Worm (Caenorhabditis elegans) whole organism, L3 larva: Measurements from ENCODE around the gene lhpp-1.

Source experiments
- R02D3.7 ChIP-seq: fragments of 150-350 bp; optimal IDR thresholded peaks from 2 replicates; lab custom pipeline; 2014; ENCODE audit warnings: missing biosample characterization, missing genetic modification characterization
- ZK546.5 ChIP-seq: sonication (generic microtip); optimal IDR thresholded peaks from 2 replicates; lab custom pipeline; 2017; ENCODE audit warnings: missing biosample characterization, missing genetic modification characterization
- aly-2 ChIP-seq: fragments of 150-350 bp; optimal IDR thresholded peaks from 2 replicates; lab custom pipeline; 2014; ENCODE audit warnings: missing biosample characterization, missing genetic modification characterization
- ama-1 ChIP-seq: fragments of 150-350 bp; optimal IDR thresholded peaks from 2 replicates; lab custom pipeline; 2018
- ceh-16 ChIP-seq: sonication (generic microtip); optimal IDR thresholded peaks from 2 replicates; lab custom pipeline; 2017; ENCODE audit warnings: missing biosample characterization, missing genetic modification characterization
- ceh-28 ChIP-seq: fragments of 150-350 bp; optimal IDR thresholded peaks from 2 replicates; lab custom pipeline; 2014; ENCODE audit warnings: missing biosample characterization, missing genetic modification reagents, missing genetic modification characterization
- ceh-82 ChIP-seq: fragments of 150-350 bp; optimal IDR thresholded peaks from 2 replicates; lab custom pipeline; 2014; ENCODE audit warnings: missing biosample characterization, missing genetic modification characterization
- ceh-9 ChIP-seq: sonication (generic microtip); optimal IDR thresholded peaks from 2 replicates; lab custom pipeline; 2018; ENCODE audit warnings: missing biosample characterization, missing genetic modification characterization
- daf-12 ChIP-seq: fragments of 150-350 bp; optimal IDR thresholded peaks from 2 replicates; lab custom pipeline; 2014; ENCODE audit warnings: missing biosample characterization, missing genetic modification reagents, missing genetic modification characterization
- egl-27 ChIP-seq: sonication (generic microtip); optimal IDR thresholded peaks from 4 replicates; lab custom pipeline; 2017; ENCODE audit warnings: missing biosample characterization, missing genetic modification reagents, missing genetic modification characterization
- elt-1 ChIP-seq: fragments of 150-350 bp; optimal IDR thresholded peaks from 2 replicates; lab custom pipeline; 2014; ENCODE audit warnings: missing biosample characterization, missing genetic modification characterization
- elt-2 ChIP-seq: sonication (generic microtip); optimal IDR thresholded peaks from 2 replicates; lab custom pipeline; 2016; ENCODE audit warnings: missing genetic modification reagents, mild to moderate bottlenecking, missing genetic modification characterization, missing compliant biosample characterization
- elt-3 ChIP-seq, 3 experiments: fragments of 150-350 bp in 1 of 3; sonication (generic microtip) in 2 of 3; optimal IDR thresholded peaks; 2 replicates in 2 of 3; 4 replicates in 1 of 3; lab custom pipeline; 2014 to 2017; ENCODE audit warnings: missing biosample characterization in 3 of 3, missing genetic modification characterization in 3 of 3
- eor-1 ChIP-seq, 2 experiments: fragments of 150-350 bp; optimal IDR thresholded peaks; 2 replicates each; lab custom pipeline; 2014 to 2018; ENCODE audit warnings: missing biosample characterization in 2 of 2, missing genetic modification characterization in 2 of 2
- fkh-10 ChIP-seq: sonication (generic microtip); optimal IDR thresholded peaks from 2 replicates; lab custom pipeline; 2017; ENCODE audit warnings: missing biosample characterization, missing genetic modification reagents, missing genetic modification characterization
- fkh-2 ChIP-seq: fragments of 150-350 bp; optimal IDR thresholded peaks from 2 replicates; lab custom pipeline; 2014; ENCODE audit warnings: missing biosample characterization, missing genetic modification reagents, missing genetic modification characterization
- fos-1 ChIP-seq: fragments of 150-350 bp; optimal IDR thresholded peaks from 2 replicates; lab custom pipeline; 2014; ENCODE audit warnings: missing biosample characterization, missing genetic modification characterization
- hmg-11 ChIP-seq: sonication (generic microtip); optimal IDR thresholded peaks from 2 replicates; lab custom pipeline; 2016; ENCODE audit warnings: missing genetic modification characterization, missing compliant biosample characterization
- jun-1 ChIP-seq: fragments of 150-350 bp; optimal IDR thresholded peaks from 2 replicates; lab custom pipeline; 2014; ENCODE audit warnings: missing biosample characterization, missing genetic modification reagents, missing genetic modification characterization
- lin-15B ChIP-seq: fragments of 150-350 bp; optimal IDR thresholded peaks from 2 replicates; lab custom pipeline; 2014; ENCODE audit warnings: missing biosample characterization, missing genetic modification characterization
- lsy-12 ChIP-seq: sonication (generic microtip); optimal IDR thresholded peaks from 2 replicates; lab custom pipeline; 2016; ENCODE audit warnings: mild to moderate bottlenecking, missing genetic modification characterization, missing compliant biosample characterization
- mdl-1 ChIP-seq: fragments of 150-350 bp; optimal IDR thresholded peaks from 2 replicates; lab custom pipeline; 2014; ENCODE audit warnings: missing biosample characterization, missing genetic modification characterization
- nfya-1 ChIP-seq: sonication (generic microtip); optimal IDR thresholded peaks from 2 replicates; lab custom pipeline; 2017; ENCODE audit warnings: missing genetic modification characterization, mild to moderate bottlenecking, missing compliant biosample characterization, antibody characterized with exemption, moderate library complexity; ENCODE audit not compliant: insufficient read depth
- nhr-11 ChIP-seq: fragments of 150-350 bp; optimal IDR thresholded peaks from 2 replicates; lab custom pipeline; 2014; ENCODE audit warnings: missing biosample characterization, missing genetic modification characterization
- nhr-23 ChIP-seq: fragments of 150-350 bp; optimal IDR thresholded peaks from 2 replicates; lab custom pipeline; 2014; ENCODE audit warnings: missing biosample characterization, missing genetic modification reagents, missing genetic modification characterization
- nhr-25 ChIP-seq: sonication (generic microtip); optimal IDR thresholded peaks from 2 replicates; lab custom pipeline; 2017; ENCODE audit warnings: missing biosample characterization, missing genetic modification characterization
- nhr-28 ChIP-seq: fragments of 150-350 bp; optimal IDR thresholded peaks from 2 replicates; lab custom pipeline; 2014; ENCODE audit warnings: missing biosample characterization, missing genetic modification characterization
- nhr-43 ChIP-seq: sonication (generic microtip); optimal IDR thresholded peaks from 2 replicates; lab custom pipeline; 2016; ENCODE audit warnings: mild to moderate bottlenecking, missing genetic modification characterization, missing compliant biosample characterization; ENCODE audit not compliant: poor library complexity, severe bottlenecking
- nhr-67 ChIP-seq: fragments of 150-350 bp; optimal IDR thresholded peaks from 2 replicates; lab custom pipeline; 2014; ENCODE audit warnings: missing biosample characterization, missing genetic modification characterization
- nhr-77 ChIP-seq: fragments of 150-350 bp; optimal IDR thresholded peaks from 2 replicates; lab custom pipeline; 2014; ENCODE audit warnings: missing biosample characterization, missing genetic modification characterization
- pha-4 ChIP-seq: fragments of 150-350 bp; optimal IDR thresholded peaks from 2 replicates; lab custom pipeline; 2014; ENCODE audit warnings: missing biosample characterization, missing genetic modification reagents, missing genetic modification characterization
- pqm-1 ChIP-seq: fragments of 150-350 bp; optimal IDR thresholded peaks from 2 replicates; lab custom pipeline; 2017; ENCODE audit warnings: missing biosample characterization, missing genetic modification characterization, inconsistent platforms
- skn-1 ChIP-seq: fragments of 150-350 bp; optimal IDR thresholded peaks from 2 replicates; lab custom pipeline; 2014; ENCODE audit warnings: missing biosample characterization, missing genetic modification characterization
- snpc-4 ChIP-seq: fragments of 150-350 bp; optimal IDR thresholded peaks from 2 replicates; lab custom pipeline; 2014; ENCODE audit warnings: missing biosample characterization, missing genetic modification characterization
- tbx-2 ChIP-seq: sonication (generic microtip); optimal IDR thresholded peaks from 2 replicates; lab custom pipeline; 2016; ENCODE audit warnings: mild to moderate bottlenecking, missing genetic modification characterization, missing compliant biosample characterization
- unc-39 ChIP-seq: sonication (generic microtip); optimal IDR thresholded peaks from 4 replicates; lab custom pipeline; 2017; ENCODE audit warnings: missing biosample characterization, missing genetic modification characterization
- zag-1 ChIP-seq: fragments of 150-350 bp; optimal IDR thresholded peaks from 2 replicates; lab custom pipeline; 2014; ENCODE audit warnings: missing biosample characterization, missing genetic modification characterization
- ztf-11 ChIP-seq: fragments of 150-350 bp; optimal IDR thresholded peaks from 2 replicates; lab custom pipeline; 2014; ENCODE audit warnings: missing biosample characterization, missing genetic modification characterization
- ztf-4 ChIP-seq: fragments of 150-350 bp; optimal IDR thresholded peaks from 2 replicates; lab custom pipeline; 2014; ENCODE audit warnings: missing biosample characterization, missing genetic modification characterization

The lhpp-1 gene

ce11 chrV:12113726-12114125 is 2.1 kb upstream of the lhpp-1 start:
- TF ChIP-seq ama-1 (lab: Kevin White, UChicago) (no peak), elt-2 (peak; percentile 57), pqm-1 (tag; lab: Kevin White, UChicago) (peak; percentile 45)

ce11 chrV:12106841-12107240 is 4.8 kb downstream of the lhpp-1 start, which contains the start of gene nhr-136:
Gene nhr-136, plus strand, starts transcription at chrV:12107141.
- TF ChIP-seq mdl-1 (tag; lab: Kevin White, UChicago), result no peak
- no peak for TF ChIP-seq unc-39 (tag; lab: Kevin White, UChicago)
- no peak for TF ChIP-seq skn-1 (tag; lab: Kevin White, UChicago)
- TF ChIP-seq eor-1 (tag; optimal IDR thresholded peaks at IDR 0.05; lab: Kevin White, UChicago), result no peak
- no peak for TF ChIP-seq snpc-4 (tag; lab: Kevin White, UChicago)

- TF ChIP-seq pqm-1 (tag; lab: Kevin White, UChicago) (peak; percentile 34), elt-2 (peak; percentile 17), ama-1 (lab: Kevin White, UChicago) (no peak), elt-1 (tag; lab: Kevin White, UChicago) (no peak), ztf-11 (no peak)
Observed at ce11 chrV:12103920-12104319, 7.7 kb downstream of the lhpp-1 start, which contains the start of gene nhr-153. Gene nhr-153, plus strand, starts transcription at chrV:12104220.

ce11 chrV:12100794-12101343 is 10.7 kb downstream of the lhpp-1 start, which contains the start of gene nhr-154:
Gene nhr-154, plus strand, starts transcription at chrV:12101293.
- peak; percentile 32 for TF ChIP-seq snpc-4 (tag; lab: Kevin White, UChicago)
- TF ChIP-seq pqm-1 (tag; lab: Kevin White, UChicago), result peak; percentile 25
- TF ChIP-seq nhr-23 (tag; lab: Kevin White, UChicago), result no peak
- no peak for TF ChIP-seq nhr-25 (tag; lab: Kevin White, UChicago)
- peak; percentile 23 for TF ChIP-seq elt-2
- TF ChIP-seq nfya-1 (tag; lab: Kevin White, UChicago), result no peak
- TF ChIP-seq tbx-2 (tag; lab: Kevin White, UChicago), result no peak
- TF ChIP-seq hmg-11 (tag; lab: Kevin White, UChicago), result peak; percentile 25
- no peak for TF ChIP-seq fkh-2
- no peak for TF ChIP-seq ZK546.5 (tag; lab: Kevin White, UChicago)
- TF ChIP-seq nhr-11 (tag; lab: Kevin White, UChicago), result no peak
- peak; percentile 42 for TF ChIP-seq ceh-28 (tag; lab: Kevin White, UChicago)
- peak; percentile 75 for TF ChIP-seq pha-4 (tag; lab: Kevin White, UChicago)
- no peak for TF ChIP-seq skn-1 (tag; lab: Kevin White, UChicago)

ce11 chrV:12098123-12098522 is 13.5 kb downstream of the lhpp-1 start, which contains the start of gene nhr-209:
Gene nhr-209, plus strand, starts transcription at chrV:12098149.
- no peak for TF ChIP-seq nhr-43
- TF ChIP-seq nhr-28 (tag; lab: Kevin White, UChicago), result no peak
- TF ChIP-seq fos-1 (tag; lab: Kevin White, UChicago), result no peak
- TF ChIP-seq lin-15B, result no peak
- TF ChIP-seq hmg-11 (tag; lab: Kevin White, UChicago), result no peak
- TF ChIP-seq tbx-2 (tag; lab: Kevin White, UChicago), result no peak
- TF ChIP-seq daf-12 (tag; lab: Kevin White, UChicago), result no peak
- TF ChIP-seq eor-1 (tag; optimal IDR thresholded peaks at IDR 0.05; lab: Kevin White, UChicago), result no peak
- no peak for TF ChIP-seq ztf-4 (tag; lab: Kevin White, UChicago)
- TF ChIP-seq elt-1 (tag; lab: Kevin White, UChicago), result no peak
- TF ChIP-seq snpc-4 (tag; lab: Kevin White, UChicago), result no peak
- TF ChIP-seq R02D3.7 (tag; lab: Kevin White, UChicago), result no peak
- TF ChIP-seq lsy-12 (tag; lab: Kevin White, UChicago), result no peak
- TF ChIP-seq ceh-82 (tag; lab: Kevin White, UChicago), result no peak

ce11 chrV:12095865-12096264 is 15.7 kb downstream of the lhpp-1 start, which contains the start of gene nhr-207:
Gene nhr-207, plus strand, starts transcription at chrV:12096146.
- TF ChIP-seq ceh-16 (tag; lab: Kevin White, UChicago) (no peak), zag-1 (tag; lab: Kevin White, UChicago) (no peak), nhr-11 (tag; lab: Kevin White, UChicago) (no peak), pqm-1 (tag; lab: Kevin White, UChicago) (peak; percentile 89), tbx-2 (tag; lab: Kevin White, UChicago) (no peak), aly-2 (tag; lab: Kevin White, UChicago) (no peak), mdl-1 (tag; lab: Kevin White, UChicago) (no peak), pha-4 (tag; lab: Kevin White, UChicago) (peak; percentile 87), eor-1 (tag; optimal IDR thresholded peaks at IDR 0.05; lab: Kevin White, UChicago) (no peak), egl-27 (tag; lab: Kevin White, UChicago) (no peak), nhr-67 (tag; lab: Kevin White, UChicago) (no peak), fkh-10 (GFP tag; lab: Kevin White, UChicago) (no peak), snpc-4 (tag; lab: Kevin White, UChicago) (no peak), unc-39 (tag; lab: Kevin White, UChicago) (no peak), daf-12 (tag; lab: Kevin White, UChicago) (no peak), elt-2 (peak; percentile 26), ceh-9 (tag; lab: Kevin White, UChicago) (no peak), jun-1 (peak; percentile 8), elt-3 (tag; optimal IDR thresholded peaks at IDR 0.05; lab: Kevin White, UChicago) (no peak), nhr-77 (tag; lab: Kevin White, UChicago) (no peak), nfya-1 (tag; lab: Kevin White, UChicago) (no peak), fkh-2 (no peak), nhr-23 (tag; lab: Kevin White, UChicago) (no peak), ceh-82 (tag; lab: Kevin White, UChicago) (no peak), ceh-28 (tag; lab: Kevin White, UChicago) (no peak), R02D3.7 (tag; lab: Kevin White, UChicago) (no peak)
